Worm (Caenorhabditis elegans) whole organism, L4 larva: ENCODE data around the gene mlc-4.

Experiments used
- pha-4 ChIP-seq, 2 experiments: fragments of 150-350 bp in 1 of 2; fragments of 200-800 bp in 1 of 2; sonication (Bioruptor generic) in 1 of 2; IDR thresholded peaks in 1 of 2; optimal IDR thresholded peaks in 1 of 2; 2 replicates each; pipeline versions ENCODE4 v1.3.6 to Lab custom; 2014 to 2022; ENCODE audit warnings: missing genetic modification characterization in 2 of 2, missing genetic modification reagents in 2 of 2, missing biosample characterization in 1 of 2, missing compliant biosample characterization in 1 of 2
- unc-130 ChIP-seq: sonication (generic microtip); optimal IDR thresholded peaks from 2 replicates; lab custom pipeline; 2016; ENCODE audit warnings: missing genetic modification reagents, missing genetic modification characterization, missing compliant biosample characterization
- unc-62 ChIP-seq, 3 experiments: fragments of 150-350 bp in 1 of 3; sonication (generic microtip); optimal IDR thresholded peaks in 2 of 3; peaks in 1 of 3; 1 replicate in 1 of 3; 2 replicates in 2 of 3; lab custom pipeline; 2014 to 2017; ENCODE audit warnings: missing biosample characterization in 3 of 3, missing genetic modification characterization in 3 of 3, missing genetic modification reagents in 3 of 3, missing genotype in 1 of 3
- zip-11 ChIP-seq: fragments of 200-800 bp; sonication (Bioruptor generic); IDR thresholded peaks from 2 replicates; pipeline ENCODE4 v1.3.6; 2022; ENCODE audit warnings: missing genetic modification characterization, missing compliant biosample characterization
- ztf-11 ChIP-seq: fragments of 150-350 bp; optimal IDR thresholded peaks from 2 replicates; lab custom pipeline; 2014; ENCODE audit warnings: missing biosample characterization, missing genetic modification characterization

ce11 chrIII:3344573-3344972 is 49.0 kb downstream of the mlc-4 start, which contains the start of gene gei-1:
- TF ChIP-seq pha-4 (GFP tag; IDR thresholded peaks at IDR 0.05; lab: Robert Waterston, UW) (no peak), pha-4 (tag; optimal IDR thresholded peaks at IDR 0.05; lab: Kevin White, UChicago) (no peak), zip-11 (GFP tag; lab: Robert Waterston, UW) (no peak), unc-62 (GFP tag; optimal IDR thresholded peaks at IDR 0.05 in 1 of 2; lab: Kevin White, UChicago) (no peak), unc-62 (tag; optimal IDR thresholded peaks at IDR 0.05; lab: Kevin White, UChicago) (no peak), unc-130 (no peak), ztf-11 (tag; lab: Kevin White, UChicago) (no peak)
